Worm (Caenorhabditis elegans): ENCODE data around the gene F42G4.6.
"Not testable (repeated sequence)": the region's sequence is repeated elsewhere in the genome, so short reads cannot be mapped to it uniquely, and the experiment has no call there.

ce11 chrII:13031649-13032191 lies 47.5 kb upstream of the F42G4.6 start, which contains the start of gene F18A11.2:
- TF ChIP-seq fkh-10 (GFP tag; optimal IDR thresholded peaks at IDR 0.05); nfya-1 (tag; optimal IDR thresholded peaks at IDR 0.05; ENCODE audit: insufficient read depth); ama-1 (optimal IDR thresholded peaks at IDR 0.05); nhr-28 (tag; optimal IDR thresholded peaks at IDR 0.05); ceh-82 (tag; optimal IDR thresholded peaks at IDR 0.05); snpc-4 (tag; optimal IDR thresholded peaks at IDR 0.05); nhr-76 (tag; optimal IDR thresholded peaks at IDR 0.05); nhr-67 (tag; optimal IDR thresholded peaks at IDR 0.05); pqm-1 (tag; optimal IDR thresholded peaks at IDR 0.05); elt-1 (tag; optimal IDR thresholded peaks at IDR 0.05); egl-27 (tag; optimal IDR thresholded peaks at IDR 0.05); fos-1 (tag; optimal IDR thresholded peaks at IDR 0.05): not testable (repeated sequence)
